Worm (Caenorhabditis elegans) whole organism, L4 larva: Measurements from ENCODE around the gene pes-4.
A peak's percentile ranks its signal among the peaks of the same experiment; 100 is the strongest.

Source experiments
- D1046.2 ChIP-seq: fragments of 200-800 bp; sonication (Bioruptor generic); IDR thresholded peaks from 2 replicates; pipeline ENCODE4 v1.3.6; 2022; ENCODE audit warnings: missing genetic modification characterization, missing compliant biosample characterization
- F37D6.2 ChIP-seq: sonication (generic microtip); optimal IDR thresholded peaks from 2 replicates; lab custom pipeline; 2016; ENCODE audit warnings: mild to moderate bottlenecking, missing genetic modification characterization, missing compliant biosample characterization
- R02D3.7 ChIP-seq: fragments of 150-350 bp; sonication (generic microtip); optimal IDR thresholded peaks from 3 replicates; lab custom pipeline; 2014; ENCODE audit warnings: missing biosample characterization, missing genetic modification characterization
- T26A8.4 ChIP-seq: fragments of 200-800 bp; sonication (Bioruptor generic); IDR thresholded peaks from 2 replicates; pipeline ENCODE4 v1.3.6; 2022; ENCODE audit warnings: missing genetic modification characterization, missing compliant biosample characterization
- Y105C5A.15 ChIP-seq: fragments of 200-800 bp; sonication (Bioruptor generic); IDR thresholded peaks from 2 replicates; pipeline ENCODE4 v1.3.6; 2022; ENCODE audit warnings: missing genetic modification characterization, missing compliant biosample characterization
- ZK337.2 ChIP-seq: fragments of 200-800 bp; sonication (Bioruptor generic); IDR thresholded peaks from 2 replicates; pipeline ENCODE4 v1.3.6; 2022; ENCODE audit warnings: missing genetic modification reagents, missing genetic modification characterization, missing compliant biosample characterization
- ZK546.5 ChIP-seq, 2 experiments: sonication (generic microtip); optimal IDR thresholded peaks; 2 replicates each; lab custom pipeline; 2017; ENCODE audit warnings: missing biosample characterization in 2 of 2, missing genetic modification characterization in 2 of 2
- aha-1 ChIP-seq: fragments of 150-350 bp; peaks from one replicate; lab custom pipeline; 2014; ENCODE audit warnings: missing biosample characterization, missing genetic modification characterization
- arid-1 ChIP-seq: fragments of 200-800 bp; sonication (Bioruptor generic); conservative IDR thresholded peaks from 2 replicates; pipeline ENCODE4 v1.3.6; 2022; ENCODE audit warnings: missing genetic modification reagents, missing genetic modification characterization, missing compliant biosample characterization
- attf-4 ChIP-seq: sonication (generic microtip); optimal IDR thresholded peaks from 3 replicates; lab custom pipeline; 2017; ENCODE audit warnings: missing biosample characterization, missing genetic modification characterization
- ceh-20 ChIP-seq: fragments of 200-800 bp; sonication (Bioruptor generic); IDR thresholded peaks from 2 replicates; pipeline ENCODE4 v1.3.6; 2022; ENCODE audit warnings: missing genetic modification reagents, missing genetic modification characterization, missing compliant biosample characterization
- ceh-28 ChIP-seq: fragments of 150-350 bp; optimal IDR thresholded peaks from 2 replicates; lab custom pipeline; 2014; ENCODE audit warnings: missing biosample characterization, missing genetic modification reagents, missing genetic modification characterization
- ceh-44 ChIP-seq: fragments of 200-800 bp; sonication (Bioruptor generic); IDR thresholded peaks from 2 replicates; pipeline ENCODE4 v1.3.6; 2022; ENCODE audit warnings: missing genetic modification reagents, missing genetic modification characterization, missing compliant biosample characterization
- ceh-62 ChIP-seq: sonication (generic microtip); optimal IDR thresholded peaks from 2 replicates; lab custom pipeline; 2017; ENCODE audit warnings: missing biosample characterization, missing genetic modification characterization
- dmd-8 ChIP-seq: fragments of 200-800 bp; sonication (Bioruptor generic); IDR thresholded peaks from 2 replicates; pipeline ENCODE4 v1.3.6; 2022; ENCODE audit warnings: missing genetic modification characterization, missing compliant biosample characterization
- dpl-1 ChIP-seq: fragments of 150-350 bp; optimal IDR thresholded peaks from 2 replicates; lab custom pipeline; 2014; ENCODE audit warnings: missing biosample characterization, missing genetic modification reagents, missing genetic modification characterization
- duxl-1 ChIP-seq: sonication (generic microtip); optimal IDR thresholded peaks from 2 replicates; lab custom pipeline; 2016; ENCODE audit warnings: mild to moderate bottlenecking, missing genetic modification characterization, moderate library complexity, missing compliant biosample characterization; ENCODE audit not compliant: poor library complexity
- dve-1 ChIP-seq: sonication (generic microtip); optimal IDR thresholded peaks from 2 replicates; lab custom pipeline; 2017; ENCODE audit warnings: antibody characterized with exemption, mild to moderate bottlenecking, missing genetic modification characterization, missing compliant biosample characterization; ENCODE audit not compliant: insufficient read depth
- egl-27 ChIP-seq: sonication (generic microtip); optimal IDR thresholded peaks from 3 replicates; lab custom pipeline; 2017; ENCODE audit warnings: missing biosample characterization, missing genetic modification reagents, missing genetic modification characterization
- egl-43 ChIP-seq: fragments of 200-800 bp; sonication (Bioruptor generic); IDR thresholded peaks from 2 replicates; pipeline ENCODE4 v1.3.6; 2022; ENCODE audit warnings: missing genetic modification reagents, missing genetic modification characterization, missing compliant biosample characterization
- hif-1 ChIP-seq, 2 experiments: sonication (generic microtip); optimal IDR thresholded peaks; 2 replicates each; lab custom pipeline; 2016 to 2017; ENCODE audit warnings: missing compliant biosample characterization in 2 of 2, missing genetic modification characterization in 2 of 2, missing genetic modification reagents in 2 of 2, missing genotype in 2 of 2, mild to moderate bottlenecking in 1 of 2
- hlh-11 ChIP-seq: fragments of 200-800 bp; sonication (Bioruptor generic); optimal IDR thresholded peaks from 2 replicates; lab custom pipeline; 2018; ENCODE audit warnings: mild to moderate bottlenecking, missing genetic modification characterization, missing compliant biosample characterization
- hlh-30 ChIP-seq: sonication (generic microtip); optimal IDR thresholded peaks from 2 replicates; lab custom pipeline; 2017; ENCODE audit warnings: antibody characterized with exemption, mild to moderate bottlenecking, missing genetic modification characterization, missing compliant biosample characterization; ENCODE audit not compliant: insufficient read depth
- jun-1 ChIP-seq: fragments of 150-350 bp; optimal IDR thresholded peaks from 2 replicates; lab custom pipeline; 2014; ENCODE audit warnings: missing biosample characterization, missing genetic modification reagents, missing genetic modification characterization
- lin-29 ChIP-seq: fragments of 200-800 bp; sonication (Bioruptor generic); IDR thresholded peaks from 2 replicates; pipeline ENCODE4 v1.3.6; 2022; ENCODE audit warnings: missing genetic modification reagents, missing genetic modification characterization, missing compliant biosample characterization
- lin-38 ChIP-seq: fragments of 200-800 bp; sonication (Bioruptor generic); IDR thresholded peaks from 2 replicates; pipeline ENCODE4 v1.3.6; 2022; ENCODE audit warnings: missing genetic modification reagents, missing genetic modification characterization, missing compliant biosample characterization
- lsy-2 ChIP-seq, 2 experiments: fragments of 150-350 bp in 1 of 2; sonication (generic microtip) in 1 of 2; optimal IDR thresholded peaks; 2 replicates each; lab custom pipeline; 2014 to 2017; ENCODE audit warnings: missing biosample characterization in 2 of 2, missing genetic modification characterization in 2 of 2
- mdl-1 ChIP-seq, 2 experiments: fragments of 150-350 bp in 1 of 2; sonication (generic microtip) in 1 of 2; optimal IDR thresholded peaks; 2 replicates each; lab custom pipeline; 2014 to 2017; ENCODE audit warnings: missing biosample characterization in 2 of 2, missing genetic modification characterization in 2 of 2
- mdt-29 ChIP-seq: fragments of 200-800 bp; sonication (Bioruptor generic); IDR thresholded peaks from 2 replicates; pipeline ENCODE4 v1.3.6; 2022; ENCODE audit warnings: missing genetic modification reagents, missing genetic modification characterization, missing compliant biosample characterization
- mep-1 ChIP-seq: fragments of 150-350 bp; sonication (generic microtip); optimal IDR thresholded peaks from 3 replicates; lab custom pipeline; 2014; ENCODE audit warnings: missing biosample characterization, missing genetic modification characterization
- nhr-10 ChIP-seq: fragments of 150-350 bp; optimal IDR thresholded peaks from 2 replicates; lab custom pipeline; 2014; ENCODE audit warnings: missing biosample characterization, missing genetic modification characterization
- nhr-11 ChIP-seq: fragments of 150-350 bp; optimal IDR thresholded peaks from 2 replicates; lab custom pipeline; 2014; ENCODE audit warnings: missing biosample characterization, missing genetic modification characterization
- nhr-25 ChIP-seq: sonication (generic microtip); optimal IDR thresholded peaks from 2 replicates; lab custom pipeline; 2017; ENCODE audit warnings: missing genetic modification characterization, mild to moderate bottlenecking, missing compliant biosample characterization, antibody characterized with exemption, moderate library complexity, borderline replicate concordance; ENCODE audit not compliant: insufficient read depth
- nhr-28 ChIP-seq: fragments of 150-350 bp; optimal IDR thresholded peaks from 2 replicates; lab custom pipeline; 2014; ENCODE audit warnings: missing biosample characterization, missing genetic modification characterization
- nhr-41 ChIP-seq: fragments of 200-800 bp; sonication (Bioruptor generic); IDR thresholded peaks from 2 replicates; pipeline ENCODE4 v1.3.6; 2022; ENCODE audit warnings: missing genetic modification reagents, missing genetic modification characterization, missing compliant biosample characterization
- nhr-42 ChIP-seq: fragments of 200-800 bp; sonication (Bioruptor generic); IDR thresholded peaks from 2 replicates; pipeline ENCODE4 v1.3.6; 2022; ENCODE audit warnings: missing genetic modification characterization, missing compliant biosample characterization
- nhr-6 ChIP-seq: fragments of 150-350 bp; optimal IDR thresholded peaks from 2 replicates; lab custom pipeline; 2014; ENCODE audit warnings: missing biosample characterization, missing genetic modification characterization
- php-3 ChIP-seq: fragments of 200-800 bp; sonication (Bioruptor generic); IDR thresholded peaks from 2 replicates; pipeline ENCODE4 v1.3.6; 2022; ENCODE audit warnings: missing genetic modification reagents, missing genetic modification characterization, missing compliant biosample characterization
- pqm-1 ChIP-seq: sonication (generic microtip); optimal IDR thresholded peaks from 2 replicates; lab custom pipeline; 2017; ENCODE audit warnings: missing biosample characterization, missing genetic modification characterization
- rbr-2 ChIP-seq: sonication (generic microtip); optimal IDR thresholded peaks from 2 replicates; lab custom pipeline; 2016; ENCODE audit warnings: missing genotype, missing genetic modification characterization, missing compliant biosample characterization
- sdz-12 ChIP-seq: fragments of 200-800 bp; sonication (Bioruptor generic); optimal IDR thresholded peaks from 2 replicates; lab custom pipeline; 2018; ENCODE audit warnings: mild to moderate bottlenecking, missing genetic modification characterization, missing compliant biosample characterization
- set-16 ChIP-seq: fragments of 200-800 bp; sonication (Bioruptor generic); IDR thresholded peaks from 2 replicates; pipeline ENCODE4 v1.3.6; 2022; ENCODE audit warnings: missing genetic modification reagents, missing genetic modification characterization, missing compliant biosample characterization
- skn-1 ChIP-seq: fragments of 150-350 bp; optimal IDR thresholded peaks from 2 replicates; lab custom pipeline; 2014; ENCODE audit warnings: missing biosample characterization, missing genetic modification characterization
- snpc-4 ChIP-seq: fragments of 150-350 bp; optimal IDR thresholded peaks from 2 replicates; lab custom pipeline; 2014; ENCODE audit warnings: missing biosample characterization, missing genetic modification characterization
- tra-1 ChIP-seq: fragments of 200-800 bp; sonication (Bioruptor generic); IDR thresholded peaks from 2 replicates; pipeline ENCODE4 v1.3.6; 2022; ENCODE audit warnings: missing genetic modification reagents, missing genetic modification characterization, missing compliant biosample characterization
- vab-7 ChIP-seq: fragments of 200-800 bp; sonication (Bioruptor generic); IDR thresholded peaks from 2 replicates; pipeline ENCODE4 v1.3.6; 2022; ENCODE audit warnings: missing genetic modification reagents, missing genetic modification characterization, missing compliant biosample characterization
- zip-11 ChIP-seq: fragments of 200-800 bp; sonication (Bioruptor generic); IDR thresholded peaks from 2 replicates; pipeline ENCODE4 v1.3.6; 2022; ENCODE audit warnings: missing genetic modification characterization, missing compliant biosample characterization
- zip-2 ChIP-seq: fragments of 150-350 bp; optimal IDR thresholded peaks from 2 replicates; lab custom pipeline; 2014; ENCODE audit warnings: missing biosample characterization, missing genetic modification characterization
- ztf-7 ChIP-seq: fragments of 150-350 bp; optimal IDR thresholded peaks from 2 replicates; lab custom pipeline; 2014; ENCODE audit warnings: missing biosample characterization, missing genetic modification characterization

Gene pes-4

DNA sequence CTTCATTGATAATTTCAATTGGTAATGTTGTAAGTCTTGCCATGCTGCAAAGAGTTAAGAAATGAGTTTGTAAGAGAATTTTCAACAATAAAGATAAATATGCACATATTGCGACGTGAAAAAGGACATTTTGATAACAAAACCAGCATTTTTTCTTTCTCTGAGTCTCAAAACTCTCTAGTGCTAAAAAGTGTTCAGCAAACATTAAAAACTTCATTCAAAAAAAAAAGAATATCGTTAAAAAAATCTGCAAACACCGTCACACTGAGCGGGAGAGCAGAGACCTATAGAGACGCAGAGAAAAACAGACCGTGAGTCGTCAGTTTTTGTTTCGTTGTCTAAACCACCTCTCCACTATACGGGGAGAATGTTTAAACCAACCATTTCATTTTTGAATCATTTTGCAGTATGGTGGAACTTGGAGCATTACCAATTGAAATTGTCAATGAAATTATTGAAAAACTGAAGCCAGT is 19.1 kb upstream of the pes-4 start, which contains the start of the genes fbxa-76 and fbxa-77 (continued):
- TF ChIP-seq set-16 (no peak), mep-1 (tag; lab: Kevin White, UChicago) (peak; percentile 33), snpc-4 (tag; lab: Kevin White, UChicago) (no peak), R02D3.7 (tag; lab: Kevin White, UChicago) (no peak), zip-2 (tag; lab: Kevin White, UChicago) (no peak), D1046.2 (no peak), T26A8.4 (GFP tag; lab: Robert Waterston, UW) (no peak), ZK337.2 (GFP tag; lab: Robert Waterston, UW) (no peak), hif-1 (tag; optimal IDR thresholded peaks at IDR 0.05; lab: Kevin White, UChicago) (peak in 1 of 2 experiments; percentile 25), mdl-1 (tag; optimal IDR thresholded peaks at IDR 0.05; lab: Kevin White, UChicago) (peak in 1 of 2 experiments; percentile 3), nhr-10 (tag; lab: Kevin White, UChicago) (no peak), nhr-41 (GFP tag; lab: Robert Waterston, UW) (no peak), hlh-30 (tag; lab: Kevin White, UChicago) (peak; percentile 23), nhr-28 (tag; lab: Kevin White, UChicago) (peak; percentile 27), ZK546.5 (tag; optimal IDR thresholded peaks at IDR 0.05; lab: Kevin White, UChicago) (no peak), lin-38 (GFP tag; lab: Robert Waterston, UW) (no peak), pqm-1 (peak; percentile 40), egl-43 (GFP tag; lab: Robert Waterston, UW) (no peak), nhr-42 (GFP tag; lab: Robert Waterston, UW) (no peak), sdz-12 (GFP tag; lab: Kevin White, UChicago) (no peak), php-3 (GFP tag; lab: Robert Waterston, UW) (peak; percentile 52; the same call in 1 of the 2 replicates), ceh-28 (no peak), ceh-62 (tag; lab: Kevin White, UChicago) (no peak), aha-1 (tag; lab: Kevin White, UChicago) (no peak), nhr-6 (tag; lab: Kevin White, UChicago) (no peak), arid-1 (no peak), lsy-2 (tag; optimal IDR thresholded peaks at IDR 0.05; lab: Kevin White, UChicago) (peak in 1 of 2 experiments; percentile 60), attf-4 (tag; lab: Kevin White, UChicago) (no peak), ceh-20 (GFP tag; lab: Robert Waterston, UW) (no peak), rbr-2 (no peak), Y105C5A.15 (GFP tag; lab: Robert Waterston, UW) (no peak), duxl-1 (peak; percentile 62), tra-1 (GFP tag; lab: Robert Waterston, UW) (0 out of 2 replicates have a peak, but pooled peaks have one; percentile 13), hlh-11 (peak; percentile 61), dmd-8 (GFP tag; lab: Robert Waterston, UW) (no peak)

- TF ChIP-seq hlh-11 (no peak), lin-29 (GFP tag; lab: Robert Waterston, UW) (no peak), jun-1 (tag; lab: Kevin White, UChicago) (no peak)
- TF ChIP-seq, all 104 proteins: peak for 0
Measured at ce11 chrIII:1248335-1248734, 18.3 kb upstream of the pes-4 start.

DNA sequence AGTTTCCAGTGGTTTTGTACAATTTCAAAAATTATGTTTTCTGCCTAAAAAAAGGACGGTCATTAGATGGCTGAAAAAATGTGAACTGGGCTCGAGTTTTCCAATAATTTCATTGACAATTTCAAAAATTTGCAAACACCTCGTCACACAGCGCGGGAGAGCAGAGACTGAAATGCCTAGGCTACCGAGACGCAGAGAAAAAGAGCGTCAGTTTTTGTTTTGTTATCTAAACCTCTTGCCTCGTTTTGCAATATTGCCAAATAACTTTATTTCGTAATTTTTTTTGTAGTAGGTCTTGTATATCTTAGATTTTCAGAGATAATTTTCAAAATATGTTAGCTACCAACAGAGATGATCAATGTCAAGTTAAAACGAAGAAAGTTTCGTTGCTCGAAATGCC is 13.1 kb upstream of the pes-4 start, which contains the start of gene fbxa-63:
Gene fbxa-63 (plus strand): TSS at position 310 of the 400 bp plus-strand sequence.
- TF ChIP-seq skn-1 (tag; lab: Kevin White, UChicago) (no peak), F37D6.2 (tag; lab: Kevin White, UChicago) (no peak), nhr-28 (tag; lab: Kevin White, UChicago) (peak; percentile 43), hlh-30 (tag; lab: Kevin White, UChicago) (peak; percentile 24), dve-1 (tag; lab: Kevin White, UChicago) (peak; percentile 14), dpl-1 (GFP tag; lab: Kevin White, UChicago) (peak; percentile 15), ztf-7 (tag; lab: Kevin White, UChicago) (no peak), lsy-2 (tag; optimal IDR thresholded peaks at IDR 0.05; lab: Kevin White, UChicago) (peak in 1 of 2 experiments; percentile 54), mdt-29 (GFP tag; lab: Robert Waterston, UW) (no peak), vab-7 (no peak), zip-11 (GFP tag; lab: Robert Waterston, UW) (no peak), egl-27 (tag; lab: Kevin White, UChicago) (no peak), aha-1 (tag; lab: Kevin White, UChicago) (peak; percentile 43), zip-2 (tag; lab: Kevin White, UChicago) (peak; percentile 94), egl-43 (GFP tag; lab: Robert Waterston, UW) (no peak), nhr-11 (tag; lab: Kevin White, UChicago) (no peak), nhr-25 (tag; lab: Kevin White, UChicago) (no peak), ceh-44 (GFP tag; lab: Robert Waterston, UW) (no peak)
